Worm (Caenorhabditis elegans): ENCODE results near the gene dhcr-24.

ce11 chrX:2572646-2573149, 8.8 kb upstream of the dhcr-24 start, which contains the start of the genes ccd-5 and F52H2.1:
- TF ChIP-seq ceh-36 (tag; optimal IDR thresholded peaks at IDR 0.05): no peak
- no peak for TF ChIP-seq flt-1 (GFP tag; IDR thresholded peaks at IDR 0.05)
- no peak for TF ChIP-seq hnd-1 (tag; optimal IDR thresholded peaks at IDR 0.05)
- no peak for TF ChIP-seq tbx-11 (GFP tag; IDR thresholded peaks at IDR 0.05)
- TF ChIP-seq hmbx-1 (tag; optimal IDR thresholded peaks at IDR 0.05): no peak
- TF ChIP-seq ama-1 (optimal IDR thresholded peaks at IDR 0.05): no peak
